Fruit fly (Drosophila melanogaster): ENCODE data around the gene CG7600.

The CG7600 gene

DNA sequence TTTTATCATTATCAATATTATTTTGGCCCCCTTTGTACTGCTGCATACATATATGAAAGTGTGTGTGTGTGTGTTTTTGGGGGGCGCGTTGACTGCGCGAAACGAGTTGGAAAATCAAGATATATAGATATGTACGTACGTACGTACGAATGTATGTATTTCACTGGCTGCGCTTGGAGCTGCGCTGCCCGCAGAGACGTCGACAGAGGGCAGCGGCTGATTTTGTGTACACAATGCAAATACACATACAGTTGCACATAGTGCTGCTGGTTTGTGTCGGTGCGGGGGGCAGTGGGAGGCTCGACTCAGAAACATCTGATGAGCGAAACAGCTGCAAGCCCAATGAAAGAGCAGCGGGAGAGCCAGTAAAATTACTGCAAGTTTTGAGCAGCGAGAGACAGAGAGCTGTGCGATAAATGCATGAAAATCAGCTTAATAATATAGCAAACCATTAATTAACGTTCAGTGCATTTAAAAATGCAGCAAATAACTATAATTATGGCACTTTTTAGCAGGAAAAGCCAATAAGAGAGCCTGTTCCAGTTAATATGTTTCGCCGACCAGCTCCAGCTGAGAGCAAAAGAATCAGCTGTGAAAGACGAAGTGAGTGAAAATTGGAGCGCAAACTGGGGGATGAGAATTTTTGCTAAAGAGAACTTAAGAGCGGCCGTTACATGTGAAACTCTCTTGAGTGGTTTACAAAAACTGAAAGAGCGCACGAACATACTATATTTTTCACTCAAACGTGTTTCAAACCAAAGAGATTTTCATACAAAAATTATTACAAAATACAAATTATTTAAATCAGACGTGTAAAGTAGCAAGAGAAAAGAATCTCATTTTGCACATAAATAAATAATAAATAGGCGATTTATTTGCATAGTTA, 37.0 kb downstream of the CG7600 start:
- peak; percentile 64 for TF ChIP-seq bab1 (GFP tag; optimal IDR thresholded peaks at IDR 0.05)
- TF ChIP-seq CG14711 (tag; optimal IDR thresholded peaks at IDR 0.05), result no peak
- peak; percentile 79 for TF ChIP-seq cic (GFP tag; optimal IDR thresholded peaks at IDR 0.05)
- TF ChIP-seq pad (GFP tag; optimal IDR thresholded peaks at IDR 0.05), result peak; percentile 29
- no peak for TF ChIP-seq toe (GFP tag; optimal IDR thresholded peaks at IDR 0.05)
- peak; percentile 39 for TF ChIP-seq CG7045 (GFP tag; optimal IDR thresholded peaks at IDR 0.05)
- TF ChIP-seq CG12768 (GFP tag; optimal IDR thresholded peaks at IDR 0.05), result peak; percentile 71
- peak; percentile 36 for TF ChIP-seq CG33017 (tag; optimal IDR thresholded peaks at IDR 0.05)
- TF ChIP-seq CG7101 (tag; optimal IDR thresholded peaks at IDR 0.05), result peak; percentile 29
- peak; percentile 41 for TF ChIP-seq Crg-1 (GFP tag; optimal IDR thresholded peaks at IDR 0.05)
- TF ChIP-seq kay (GFP tag; ENCODE audit: borderline replicate concordance), result peak; percentile 80
- no peak for TF ChIP-seq Clk (GFP tag; optimal IDR thresholded peaks at IDR 0.05)
- peak; percentile 33 for TF ChIP-seq CG1620 (GFP tag; optimal IDR thresholded peaks at IDR 0.05)
- no peak for TF ChIP-seq CG5204 (GFP tag; optimal IDR thresholded peaks at IDR 0.05)
- TF ChIP-seq CG11617 (GFP tag; optimal IDR thresholded peaks at IDR 0.05), result peak; percentile 24
- TF ChIP-seq cnc (optimal IDR thresholded peaks at IDR 0.05), result no peak
- TF ChIP-seq ovo (GFP tag; optimal IDR thresholded peaks at IDR 0.05), result peak; percentile 34
- peak; percentile 74 for TF ChIP-seq tj (GFP tag; optimal IDR thresholded peaks at IDR 0.05)
- peak; percentile 23 for TF ChIP-seq Mnt (GFP tag; optimal IDR thresholded peaks at IDR 0.05)
- no peak for TF ChIP-seq Hr96 (GFP tag; optimal IDR thresholded peaks at IDR 0.05)

DNA sequence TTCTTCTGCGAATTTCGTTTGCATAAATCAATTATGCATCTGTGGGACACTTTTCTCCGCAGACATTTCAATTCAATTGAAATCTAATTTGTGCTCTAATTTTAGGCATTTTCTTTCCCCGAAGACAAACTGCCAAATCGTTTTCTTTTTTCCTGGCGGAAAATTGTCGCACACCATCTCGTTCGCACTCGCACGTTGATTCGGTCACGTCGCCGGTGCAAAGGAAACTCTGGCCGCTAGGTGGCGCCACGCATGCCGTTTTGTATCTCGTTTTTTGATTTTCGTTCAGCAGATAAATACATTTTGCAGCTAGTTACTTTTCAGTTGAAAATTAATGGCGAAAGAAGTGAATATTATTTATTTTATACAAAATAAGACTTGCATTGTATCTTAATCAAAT, 37.7 kb downstream of the CG7600 start:
- TF ChIP-seq Crg-1 (GFP tag; optimal IDR thresholded peaks at IDR 0.05) (no peak), tj (GFP tag; optimal IDR thresholded peaks at IDR 0.05) (peak; percentile 19), Hr96 (GFP tag; optimal IDR thresholded peaks at IDR 0.05) (no peak), CG5204 (GFP tag; optimal IDR thresholded peaks at IDR 0.05) (no peak), CG14711 (tag; optimal IDR thresholded peaks at IDR 0.05) (no peak), CG7045 (GFP tag; optimal IDR thresholded peaks at IDR 0.05) (peak; percentile 34), cic (GFP tag; optimal IDR thresholded peaks at IDR 0.05) (no peak), CG11617 (GFP tag; optimal IDR thresholded peaks at IDR 0.05) (no peak), Clk (GFP tag; optimal IDR thresholded peaks at IDR 0.05) (no peak), CG1620 (GFP tag; optimal IDR thresholded peaks at IDR 0.05) (no peak), bab1 (GFP tag; optimal IDR thresholded peaks at IDR 0.05) (peak; percentile 6)

DNA sequence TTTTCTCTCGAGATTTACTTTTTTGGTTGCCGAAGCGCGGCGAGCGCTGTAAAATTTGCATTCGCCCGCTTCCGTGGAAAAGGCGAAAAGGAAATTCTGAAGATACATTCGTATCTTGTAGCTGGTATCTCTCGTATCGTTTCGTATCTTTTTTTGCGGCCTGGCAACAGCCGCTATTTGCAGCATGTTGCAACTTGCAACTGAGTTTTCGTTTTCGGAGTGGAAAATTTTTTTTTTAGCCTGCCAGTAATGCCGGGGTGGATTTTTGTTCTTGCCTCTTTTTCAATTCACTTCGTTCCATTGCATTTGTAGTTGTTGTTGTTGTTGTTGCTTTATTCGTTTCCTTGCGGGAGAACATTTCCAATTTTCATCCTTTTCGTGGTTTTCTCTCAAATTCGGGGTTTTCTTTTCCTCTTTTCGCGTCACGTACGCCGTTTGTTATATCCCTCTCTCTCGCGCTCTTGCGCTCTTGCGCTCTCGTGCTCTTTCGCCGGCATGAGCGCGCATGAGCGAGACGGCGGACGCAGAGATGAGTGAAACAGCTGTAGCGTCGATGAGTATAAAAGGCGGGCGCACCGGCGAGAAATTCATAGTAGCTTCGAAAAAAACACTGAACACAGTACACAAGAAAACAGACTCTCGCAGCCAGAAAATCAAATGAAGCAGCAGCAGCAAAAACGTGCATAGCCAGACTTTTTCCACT, 41.3 kb downstream of the CG7600 start, which contains the start of gene scyl:
TSS of gene scyl (plus strand) at position 587 of the 703 bp plus-strand sequence.
- TF ChIP-seq CG5204 (GFP tag; optimal IDR thresholded peaks at IDR 0.05) (no peak), Crg-1 (GFP tag; optimal IDR thresholded peaks at IDR 0.05) (peak; percentile 54), CG1620 (GFP tag; optimal IDR thresholded peaks at IDR 0.05) (peak; percentile 9), CG7101 (tag; optimal IDR thresholded peaks at IDR 0.05) (peak; percentile 54), cic (GFP tag; optimal IDR thresholded peaks at IDR 0.05) (peak; percentile 73), bab1 (GFP tag; optimal IDR thresholded peaks at IDR 0.05) (peak; percentile 82), cnc (optimal IDR thresholded peaks at IDR 0.05) (no peak), Hr96 (GFP tag; optimal IDR thresholded peaks at IDR 0.05) (peak; percentile 44), CG33017 (tag; optimal IDR thresholded peaks at IDR 0.05) (peak; percentile 51), pad (GFP tag; optimal IDR thresholded peaks at IDR 0.05) (peak; percentile 39), toe (GFP tag; optimal IDR thresholded peaks at IDR 0.05) (no peak), ovo (GFP tag; optimal IDR thresholded peaks at IDR 0.05) (peak; percentile 46), CG12768 (GFP tag; optimal IDR thresholded peaks at IDR 0.05) (peak; percentile 74), CG14711 (tag; optimal IDR thresholded peaks at IDR 0.05) (peak; percentile 37), tj (GFP tag; optimal IDR thresholded peaks at IDR 0.05) (peak; percentile 79), CG7045 (GFP tag; optimal IDR thresholded peaks at IDR 0.05) (no peak), CG11617 (GFP tag; optimal IDR thresholded peaks at IDR 0.05) (peak; percentile 35), Mnt (GFP tag; optimal IDR thresholded peaks at IDR 0.05) (peak; percentile 92), kay (GFP tag; ENCODE audit: borderline replicate concordance) (no peak), Clk (GFP tag; optimal IDR thresholded peaks at IDR 0.05) (no peak)

DNA sequence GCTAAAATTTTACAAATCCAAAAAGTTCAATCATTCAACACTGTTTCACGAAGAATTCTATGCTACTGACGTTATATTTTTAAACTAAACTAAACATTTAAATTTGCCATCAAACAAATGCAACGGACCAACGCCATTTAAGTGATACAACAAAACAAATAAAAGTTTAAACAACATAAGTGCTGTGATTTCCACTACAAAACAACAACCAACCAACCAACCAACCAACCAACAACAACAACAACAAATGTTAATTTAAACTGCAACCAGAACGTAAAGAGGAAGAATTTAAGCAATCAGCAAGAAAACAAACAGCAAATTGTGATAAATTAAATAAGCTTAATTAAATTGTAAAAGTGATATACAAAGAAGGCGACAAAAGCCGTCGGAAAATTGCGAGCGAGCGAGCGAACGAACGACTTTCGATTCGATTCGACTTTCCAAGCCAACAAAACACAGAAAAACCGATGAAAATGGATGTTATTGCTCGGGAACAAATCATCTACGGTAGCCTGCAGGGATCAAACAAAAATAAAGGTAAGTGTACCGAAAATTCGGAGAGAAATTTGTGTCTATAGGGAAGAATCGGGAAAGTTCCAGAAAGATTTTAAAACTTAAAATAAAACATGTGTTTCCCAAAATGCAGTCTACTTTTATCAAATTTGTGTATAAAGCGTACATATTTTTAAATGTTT, 42.0 kb downstream of the CG7600 start:
- TF ChIP-seq toe (GFP tag; optimal IDR thresholded peaks at IDR 0.05) (no peak), kay (GFP tag; ENCODE audit: borderline replicate concordance) (no peak), Crg-1 (GFP tag; optimal IDR thresholded peaks at IDR 0.05) (peak; percentile 23), CG5204 (GFP tag; optimal IDR thresholded peaks at IDR 0.05) (peak; percentile 2), Hr96 (GFP tag; optimal IDR thresholded peaks at IDR 0.05) (no peak), CG11617 (GFP tag; optimal IDR thresholded peaks at IDR 0.05) (peak; percentile 8), tj (GFP tag; optimal IDR thresholded peaks at IDR 0.05) (peak; percentile 47), CG7101 (tag; optimal IDR thresholded peaks at IDR 0.05) (no peak), cic (GFP tag; optimal IDR thresholded peaks at IDR 0.05) (no peak), ovo (GFP tag; optimal IDR thresholded peaks at IDR 0.05) (no peak)

DNA sequence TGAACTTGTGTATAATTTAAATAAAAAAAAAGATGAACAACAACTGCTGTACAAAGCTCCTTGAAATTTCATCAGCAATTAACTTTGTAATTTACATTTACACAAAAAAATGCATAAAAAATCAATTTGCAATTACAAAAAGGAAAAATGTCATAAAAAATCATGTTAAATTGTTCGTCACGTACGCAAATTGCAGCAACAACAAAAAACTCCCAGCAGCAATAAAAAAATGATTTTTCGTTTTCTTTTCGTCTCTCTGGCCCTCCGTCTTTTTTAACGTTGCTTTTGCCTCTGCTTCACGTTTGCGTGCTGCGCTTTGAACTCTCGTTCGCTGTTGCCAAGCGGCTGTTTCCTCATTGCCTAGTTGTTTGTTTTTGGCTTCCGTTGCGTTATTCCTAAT, 42.6 kb downstream of the CG7600 start:
- no peak for TF ChIP-seq toe (GFP tag; optimal IDR thresholded peaks at IDR 0.05)
- no peak for TF ChIP-seq kay (GFP tag; ENCODE audit: borderline replicate concordance)
- TF ChIP-seq Mnt (GFP tag; optimal IDR thresholded peaks at IDR 0.05), result no peak
- no peak for TF ChIP-seq CG11617 (GFP tag; optimal IDR thresholded peaks at IDR 0.05)
- no peak for TF ChIP-seq bab1 (GFP tag; optimal IDR thresholded peaks at IDR 0.05)
- no peak for TF ChIP-seq CG7045 (GFP tag; optimal IDR thresholded peaks at IDR 0.05)
- TF ChIP-seq ovo (GFP tag; optimal IDR thresholded peaks at IDR 0.05), result no peak
- TF ChIP-seq CG33017 (tag; optimal IDR thresholded peaks at IDR 0.05), result no peak
- TF ChIP-seq Clk (GFP tag; optimal IDR thresholded peaks at IDR 0.05), result no peak
- TF ChIP-seq Hr96 (GFP tag; optimal IDR thresholded peaks at IDR 0.05), result no peak
- no peak for TF ChIP-seq CG1620 (GFP tag; optimal IDR thresholded peaks at IDR 0.05)
- TF ChIP-seq CG7101 (tag; optimal IDR thresholded peaks at IDR 0.05), result no peak
- TF ChIP-seq Crg-1 (GFP tag; optimal IDR thresholded peaks at IDR 0.05), result no peak
- TF ChIP-seq CG12768 (GFP tag; optimal IDR thresholded peaks at IDR 0.05), result no peak
- TF ChIP-seq tj (GFP tag; optimal IDR thresholded peaks at IDR 0.05), result no peak
- TF ChIP-seq CG14711 (tag; optimal IDR thresholded peaks at IDR 0.05), result no peak
- TF ChIP-seq cic (GFP tag; optimal IDR thresholded peaks at IDR 0.05), result no peak
- no peak for TF ChIP-seq cnc (optimal IDR thresholded peaks at IDR 0.05)

Measured in whole organism, adult.